Worm (Caenorhabditis elegans) whole organism, L4/young adult: ENCODE measurements around the gene dach-1.

Experiments
- W03F9.2 ChIP-seq: fragments of 150-350 bp; optimal IDR thresholded peaks from 2 replicates; lab custom pipeline; 2014; ENCODE audit warnings: missing biosample characterization, missing genetic modification characterization
- dao-5 ChIP-seq: sonication (generic microtip); optimal IDR thresholded peaks from 2 replicates; lab custom pipeline; 2016; ENCODE audit warnings: missing genotype, missing genetic modification characterization, moderate library complexity, missing compliant biosample characterization
- him-1 ChIP-seq: sonication (generic microtip); optimal IDR thresholded peaks from 2 replicates; lab custom pipeline; 2016; ENCODE audit warnings: missing genotype, missing genetic modification reagents, missing genetic modification characterization, missing compliant biosample characterization

Gene dach-1

ce11 chrV:3935892-3936478 lies 13.8 kb upstream of the dach-1 start, which contains the start of gene cyp-35A5:
cyp-35A5 (plus strand) TSS chrV:3936326.
- no peak for TF ChIP-seq W03F9.2 (tag; lab: Kevin White, UChicago)
- no peak for TF ChIP-seq him-1 (tag; lab: Kevin White, UChicago)
- no peak for TF ChIP-seq dao-5 (tag; lab: Kevin White, UChicago)

DNA sequence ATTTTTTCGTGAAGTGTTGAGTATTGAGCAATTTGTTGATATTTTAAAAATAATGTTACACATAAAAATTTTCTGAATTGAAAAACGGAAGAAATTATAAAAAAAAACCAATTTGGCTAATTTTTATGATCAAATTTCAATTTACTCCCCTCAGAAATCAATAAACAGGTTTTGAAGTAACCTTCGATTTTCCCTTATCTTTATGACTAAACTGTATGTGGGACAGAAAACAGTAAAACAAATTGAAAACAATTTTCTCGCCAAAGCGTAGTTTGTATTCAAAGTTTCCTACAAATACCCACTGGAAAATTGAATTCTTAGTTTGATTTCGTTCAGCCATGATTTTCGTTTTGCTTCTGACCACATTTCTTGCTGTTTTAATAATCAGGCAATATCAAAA lies 11.0 kb upstream of the dach-1 start, which contains the start of gene cyp-35B1:
cyp-35B1 (plus strand) TSS at position 244 of the 400 bp plus-strand sequence.
- no peak for TF ChIP-seq dao-5 (tag; lab: Kevin White, UChicago)
- TF ChIP-seq him-1 (tag; lab: Kevin White, UChicago): no peak
- TF ChIP-seq W03F9.2 (tag; lab: Kevin White, UChicago): no peak

ce11 chrV:3941860-3942259 lies 8.0 kb upstream of the dach-1 start, which contains the start of gene cyp-35B2:
cyp-35B2 (plus strand) TSS chrV:3942160.
- TF ChIP-seq W03F9.2 (tag; lab: Kevin White, UChicago) (no peak), dao-5 (tag; lab: Kevin White, UChicago) (no peak), him-1 (tag; lab: Kevin White, UChicago) (no peak)

- TF ChIP-seq dao-5 (tag; lab: Kevin White, UChicago): no peak
These were observed 6.5 kb upstream of the dach-1 start for ce11 chrV:3943364-3943763.

- TF ChIP-seq dao-5 (tag; lab: Kevin White, UChicago) (no peak), W03F9.2 (tag; lab: Kevin White, UChicago) (no peak), him-1 (tag; lab: Kevin White, UChicago) (no peak)
These were observed 4.8 kb upstream of the dach-1 start, which contains the start of gene cyp-35B3 for ce11 chrV:3945053-3945452. cyp-35B3 (plus strand) TSS chrV:3945353.

- no peak for TF ChIP-seq him-1 (tag; lab: Kevin White, UChicago)
- TF ChIP-seq dao-5 (tag; lab: Kevin White, UChicago): no peak
- no peak for TF ChIP-seq W03F9.2 (tag; lab: Kevin White, UChicago)
These were observed 3.9 kb downstream of the dach-1 start, which contains the start of gene str-247 for ce11 chrV:3953739-3954138. str-247 (plus strand) TSS chrV:3954039.

- TF ChIP-seq W03F9.2 (tag; lab: Kevin White, UChicago) (no peak), him-1 (tag; lab: Kevin White, UChicago) (no peak), dao-5 (tag; lab: Kevin White, UChicago) (no peak)
These were observed 7.8 kb downstream of the dach-1 start, which contains the start of gene cyp-34A5 for ce11 chrV:3957608-3958007. cyp-34A5 (minus strand) TSS chrV:3957708.

DNA sequence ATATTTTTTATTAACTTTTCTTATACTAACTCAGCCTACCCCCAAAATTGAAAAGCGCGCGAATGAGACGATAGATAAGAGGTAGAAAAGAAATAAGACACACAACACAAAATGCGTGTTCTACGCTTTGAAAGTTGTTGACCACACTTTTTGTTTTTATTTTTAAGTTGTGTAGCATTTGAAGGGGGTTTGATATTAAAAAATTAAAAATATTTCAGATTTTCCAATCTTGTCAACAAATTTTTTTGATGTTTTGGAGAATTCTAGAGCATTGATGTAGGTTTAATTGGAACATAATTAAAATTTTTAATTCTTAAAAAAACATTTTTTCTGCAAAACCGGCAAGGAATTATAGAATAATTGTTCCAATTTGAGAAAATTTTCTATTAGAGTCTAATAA lies 11.4 kb downstream of the dach-1 start, which contains the start of gene cyp-34A6:
cyp-34A6 (minus strand) TSS at position 101 of the 400 bp plus-strand sequence.
- no peak for TF ChIP-seq W03F9.2 (tag; lab: Kevin White, UChicago)
- TF ChIP-seq him-1 (tag; lab: Kevin White, UChicago): no peak
- TF ChIP-seq dao-5 (tag; lab: Kevin White, UChicago): no peak

ce11 chrV:3963715-3964114 lies 13.9 kb downstream of the dach-1 start, which contains the start of gene cyp-34A7:
cyp-34A7 (minus strand) TSS chrV:3963815.
- TF ChIP-seq him-1 (tag; lab: Kevin White, UChicago) (no peak), W03F9.2 (tag; lab: Kevin White, UChicago) (no peak), dao-5 (tag; lab: Kevin White, UChicago) (no peak)

DNA sequence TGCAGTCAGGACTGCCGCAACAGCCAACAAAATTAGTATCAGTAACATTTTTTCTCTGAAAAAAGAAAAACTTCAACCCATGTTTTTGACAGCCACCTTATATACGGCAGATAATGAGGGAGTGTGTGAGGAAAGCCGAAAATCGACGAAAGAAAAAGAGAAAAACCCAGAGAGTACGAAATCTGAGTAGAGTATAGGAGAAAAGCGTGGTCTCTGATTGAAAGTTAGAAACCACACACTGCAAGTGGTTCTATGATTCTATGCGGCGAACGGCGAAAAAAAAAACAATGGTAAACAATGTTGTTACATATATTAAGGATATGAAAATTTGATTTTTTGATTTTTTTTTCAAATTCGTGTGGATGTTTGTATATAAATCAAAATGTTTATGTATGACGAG lies 17.9 kb downstream of the dach-1 start, which contains the start of gene cyp-34A8:
cyp-34A8 (minus strand) TSS at position 62 of the 400 bp plus-strand sequence.
- TF ChIP-seq W03F9.2 (tag; lab: Kevin White, UChicago) (no peak), him-1 (tag; lab: Kevin White, UChicago) (no peak), dao-5 (tag; lab: Kevin White, UChicago) (no peak)

- TF ChIP-seq him-1 (tag; lab: Kevin White, UChicago) (no peak), dao-5 (tag; lab: Kevin White, UChicago) (no peak), W03F9.2 (tag; lab: Kevin White, UChicago) (no peak)
These were observed 19.1 kb downstream of the dach-1 start for ce11 chrV:3968929-3969328.

DNA sequence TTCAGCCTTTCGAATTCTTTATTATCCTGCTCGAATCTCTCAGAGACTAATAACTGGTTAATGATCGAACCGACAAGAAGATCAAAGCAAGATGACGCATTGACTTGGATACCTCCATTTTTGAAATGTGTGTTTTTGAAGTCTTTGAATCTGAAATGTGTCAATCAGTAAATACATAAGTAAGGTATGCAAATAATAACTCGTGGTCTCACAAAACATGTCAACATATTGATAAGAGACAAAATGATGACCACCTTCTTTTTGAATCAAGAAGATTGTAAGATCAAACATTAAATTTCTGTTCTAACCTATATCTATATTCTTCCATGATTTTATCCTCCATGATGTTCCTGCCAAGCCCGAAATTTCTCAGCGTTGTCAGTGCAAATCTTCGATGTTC lies 19.8 kb downstream of the dach-1 start:
- TF ChIP-seq him-1 (tag; lab: Kevin White, UChicago) (no peak), W03F9.2 (tag; lab: Kevin White, UChicago) (no peak)

DNA sequence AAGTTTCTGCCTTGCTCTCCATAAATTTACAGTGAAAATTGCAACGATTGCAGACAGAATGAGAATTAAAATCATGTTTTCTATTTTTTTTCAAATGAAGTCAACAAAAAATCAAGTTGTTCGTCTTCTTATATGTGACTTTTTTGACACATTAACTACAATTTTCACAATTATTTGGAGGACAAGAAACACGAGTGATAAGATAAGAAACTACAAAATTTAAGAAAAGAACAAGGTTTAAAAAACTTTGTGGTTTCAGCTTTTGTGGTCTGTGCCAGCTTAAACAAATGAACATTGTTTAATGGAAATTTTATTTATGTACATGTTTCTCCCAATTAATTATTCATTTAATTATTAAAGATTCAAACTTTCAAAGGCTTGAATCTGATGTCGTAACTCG lies 20.6 kb downstream of the dach-1 start, which contains the start of gene cyp-34A9:
cyp-34A9 (minus strand) TSS at position 131 of the 400 bp plus-strand sequence.
- TF ChIP-seq him-1 (tag; lab: Kevin White, UChicago) (no peak), dao-5 (tag; lab: Kevin White, UChicago) (no peak), W03F9.2 (tag; lab: Kevin White, UChicago) (no peak)

- no peak for TF ChIP-seq him-1 (tag; lab: Kevin White, UChicago)
- no peak for TF ChIP-seq W03F9.2 (tag; lab: Kevin White, UChicago)
- TF ChIP-seq dao-5 (tag; lab: Kevin White, UChicago): no peak
These were observed 23.0 kb downstream of the dach-1 start, which contains the start of gene cyp-34A10 for ce11 chrV:3972846-3973245. cyp-34A10 (minus strand) TSS chrV:3972991.
